Worm (Caenorhabditis elegans): ENCODE measurements around the gene Y37B11A.3.

Y37B11A.3 gene

ce11 chrIII:5812672-5813071 lies 27.5 kb upstream of the Y37B11A.3 start:
- TF ChIP-seq cebp-1 (GFP tag; IDR thresholded peaks at IDR 0.05) (no peak), cebp-1 (tag; optimal IDR thresholded peaks at IDR 0.05) (peak; percentile 18), ceh-100 (GFP tag; IDR thresholded peaks at IDR 0.05) (no peak), chd-7 (tag; optimal IDR thresholded peaks at IDR 0.05) (no peak), nhr-80 (tag; optimal IDR thresholded peaks at IDR 0.05) (peak; percentile 48)

DNA sequence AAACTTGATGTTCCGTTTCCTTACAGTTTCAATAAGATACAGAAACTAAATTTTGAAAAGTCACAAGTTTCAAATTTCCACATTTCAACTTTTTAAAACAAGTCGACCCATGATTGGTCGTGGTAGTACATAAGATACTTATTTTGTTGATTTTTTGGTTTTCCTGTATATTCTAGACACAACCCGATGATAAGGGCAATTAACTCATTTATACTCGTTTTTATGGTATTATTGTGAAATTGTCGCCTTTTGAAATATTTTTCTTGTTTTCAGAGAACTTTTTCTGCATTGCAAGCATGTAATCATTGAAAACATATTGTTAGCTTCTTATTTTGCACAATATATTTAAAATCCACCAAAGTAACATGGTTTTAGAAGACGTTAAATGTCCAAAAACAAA lies 26.8 kb upstream of the Y37B11A.3 start:
- TF ChIP-seq ceh-27 (GFP tag; optimal IDR thresholded peaks at IDR 0.05) (no peak), cebp-1 (GFP tag; IDR thresholded peaks at IDR 0.05) (no peak), cebp-1 (tag; optimal IDR thresholded peaks at IDR 0.05) (peak; percentile 53)

DNA sequence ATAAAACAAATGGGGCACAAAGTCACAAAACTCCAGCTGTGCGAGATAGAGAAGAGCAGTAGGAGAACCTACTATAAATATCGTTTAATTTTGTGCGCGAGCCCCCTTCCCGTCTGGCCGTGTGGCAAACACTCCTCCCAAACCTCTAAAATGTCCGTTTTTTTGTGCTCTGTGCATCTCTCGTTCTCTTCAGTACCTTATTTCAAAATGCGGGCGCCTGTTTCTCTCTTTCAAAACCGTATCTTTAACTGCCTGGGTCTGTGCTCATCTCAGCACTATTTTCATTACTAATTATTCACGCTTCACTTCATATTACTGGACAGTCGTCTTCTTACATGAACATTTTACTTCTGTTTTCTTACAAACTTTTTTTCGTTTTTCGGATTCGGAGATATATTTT lies 24.9 kb upstream of the Y37B11A.3 start:
- peak; percentile 32; the same call in 1 of the 2 replicates for TF ChIP-seq hmg-1.2 (GFP tag; IDR thresholded peaks at IDR 0.05)
- no peak for TF ChIP-seq sptf-2 (GFP tag; optimal IDR thresholded peaks at IDR 0.05)
- peak; percentile 53 for TF ChIP-seq nhr-80 (tag; optimal IDR thresholded peaks at IDR 0.05)
- no peak for TF ChIP-seq T26A5.8 (tag; optimal IDR thresholded peaks at IDR 0.05)
- no peak for TF ChIP-seq athp-1 (tag; optimal IDR thresholded peaks at IDR 0.05)
- TF ChIP-seq F23B12.7 (tag; optimal IDR thresholded peaks at IDR 0.05; ENCODE audit: insufficient read depth): no peak
- TF ChIP-seq him-1 (tag; optimal IDR thresholded peaks at IDR 0.05): no peak
- no peak for TF ChIP-seq tlf-1 (GFP tag; optimal IDR thresholded peaks at IDR 0.05)
- TF ChIP-seq lin-40 (tag; optimal IDR thresholded peaks at IDR 0.05): no peak
- TF ChIP-seq ceh-100 (GFP tag; IDR thresholded peaks at IDR 0.05): no peak
- TF ChIP-seq nhr-179 (tag; optimal IDR thresholded peaks at IDR 0.05): no peak
- no peak for TF ChIP-seq snpc-1.1 (tag; optimal IDR thresholded peaks at IDR 0.05; ENCODE audit: insufficient read depth)
- TF ChIP-seq F10E7.11 (tag; optimal IDR thresholded peaks at IDR 0.05): no peak
- TF ChIP-seq repo-1 (tag; optimal IDR thresholded peaks at IDR 0.05): no peak
- no peak for TF ChIP-seq lin-35 (GFP tag; optimal IDR thresholded peaks at IDR 0.05)
- no peak for TF ChIP-seq F55B11.4 (tag; optimal IDR thresholded peaks at IDR 0.05; ENCODE audit: borderline replicate concordance, insufficient read depth)
- TF ChIP-seq unc-130 (GFP tag; optimal IDR thresholded peaks at IDR 0.05): no peak
- no peak for TF ChIP-seq ztf-6 (GFP tag; IDR thresholded peaks at IDR 0.05)
- peak; percentile 29 for TF ChIP-seq attf-5 (GFP tag; optimal IDR thresholded peaks at IDR 0.05)
- TF ChIP-seq F57A8.1 (GFP tag; optimal IDR thresholded peaks at IDR 0.05): no peak
- no peak for TF ChIP-seq T07F8.4 (tag; optimal IDR thresholded peaks at IDR 0.05)
- no peak for TF ChIP-seq ztf-3 (GFP tag; optimal IDR thresholded peaks at IDR 0.05)
- no peak for TF ChIP-seq cebp-1 (GFP tag; IDR thresholded peaks at IDR 0.05)
- TF ChIP-seq cebp-1 (tag; optimal IDR thresholded peaks at IDR 0.05): peak; percentile 64
- no peak for TF ChIP-seq nhr-27 (tag; optimal IDR thresholded peaks at IDR 0.05)
- no peak for TF ChIP-seq let-607 (tag; optimal IDR thresholded peaks at IDR 0.05)
- TF ChIP-seq lsl-1 (GFP tag; optimal IDR thresholded peaks at IDR 0.05): no peak
- no peak for TF ChIP-seq rpc-1 (optimal IDR thresholded peaks at IDR 0.05)
- TF ChIP-seq rpc-1 (tag; optimal IDR thresholded peaks at IDR 0.05): no peak
- TF ChIP-seq hlh-26 (GFP tag; conservative IDR thresholded peaks at IDR 0.05): no peak
- no peak for TF ChIP-seq C17E4.6 (GFP tag; IDR thresholded peaks at IDR 0.05)

DNA sequence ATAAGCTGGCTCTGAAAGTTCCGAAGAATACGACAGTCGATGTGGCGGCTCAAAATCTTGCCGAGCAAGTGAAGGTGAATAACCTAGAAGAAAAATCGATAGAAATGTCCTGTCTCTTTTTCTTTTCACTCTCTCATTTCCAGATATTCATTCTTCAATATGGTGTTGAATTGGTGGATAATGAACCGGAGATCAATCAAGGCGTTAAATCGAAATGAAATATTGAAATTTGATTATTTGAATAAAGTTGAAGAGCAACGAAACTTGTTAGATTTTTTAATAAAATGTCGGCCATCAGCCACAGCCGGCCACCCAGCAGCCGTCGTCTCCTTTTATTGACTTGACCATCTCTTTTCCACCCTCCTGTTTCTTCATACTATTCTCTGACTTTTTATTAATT lies 21.6 kb upstream of the Y37B11A.3 start, which contains the start of gene R12B2.2:
R12B2.2 (plus strand) TSS at position 301 of the 400 bp plus-strand sequence.
- TF ChIP-seq snpc-1.3 (tag; optimal IDR thresholded peaks at IDR 0.05; ENCODE audit: insufficient read depth) (no peak), cebp-2 (GFP tag; IDR thresholded peaks at IDR 0.05) (no peak), F37B4.10 (GFP tag; IDR thresholded peaks at IDR 0.05) (no peak), tlf-1 (GFP tag; optimal IDR thresholded peaks at IDR 0.05) (no peak), hlh-12 (tag; optimal IDR thresholded peaks at IDR 0.05) (no peak), egl-44 (GFP tag; IDR thresholded peaks at IDR 0.05) (no peak), lin-40 (tag; optimal IDR thresholded peaks at IDR 0.05) (no peak), lin-26 (GFP tag; IDR thresholded peaks at IDR 0.05) (no peak), hlh-26 (GFP tag; conservative IDR thresholded peaks at IDR 0.05) (no peak), nhr-90 (tag; optimal IDR thresholded peaks at IDR 0.05) (no peak), akir-1 (GFP tag; optimal IDR thresholded peaks at IDR 0.05) (no peak), hrde-1 (tag; optimal IDR thresholded peaks at IDR 0.05; ENCODE audit: borderline replicate concordance) (no peak), fkh-3 (tag; optimal IDR thresholded peaks at IDR 0.05) (no peak), egrh-3 (GFP tag; IDR thresholded peaks at IDR 0.05) (no peak)
